Worm (Caenorhabditis elegans): ENCODE results near the gene sra-38.

The sra-38 gene

ce11 chrX:13886195-13886594 lies 13.8 kb downstream of the sra-38 start:
- TF ChIP-seq hlh-6 (tag; optimal IDR thresholded peaks at IDR 0.05), result no peak
- TF ChIP-seq ttx-3 (tag; optimal IDR thresholded peaks at IDR 0.05), result no peak
- TF ChIP-seq Y22D7AL.16 (tag; optimal IDR thresholded peaks at IDR 0.05), result no peak
- no peak for TF ChIP-seq C08G9.2 (tag; optimal IDR thresholded peaks at IDR 0.05)
- no peak for TF ChIP-seq T23F11.4 (GFP tag; optimal IDR thresholded peaks at IDR 0.05)
- TF ChIP-seq rnt-1 (tag; optimal IDR thresholded peaks at IDR 0.05), result no peak
- no peak for TF ChIP-seq pha-4 (tag; optimal IDR thresholded peaks at IDR 0.05)
- TF ChIP-seq ceh-24 (tag; optimal IDR thresholded peaks at IDR 0.05), result no peak
- TF ChIP-seq pag-3 (tag; optimal IDR thresholded peaks at IDR 0.05; ENCODE audit: borderline replicate concordance), result no peak
- no peak for TF ChIP-seq ama-1 (optimal IDR thresholded peaks at IDR 0.05)
- TF ChIP-seq ceh-2 (tag; optimal IDR thresholded peaks at IDR 0.05), result no peak
- no peak for TF ChIP-seq ceh-30 (tag; optimal IDR thresholded peaks at IDR 0.05)
- no peak for TF ChIP-seq elt-4 (tag; optimal IDR thresholded peaks at IDR 0.05)
- TF ChIP-seq ceh-9 (tag; optimal IDR thresholded peaks at IDR 0.05), result no peak
- no peak for TF ChIP-seq pha-2 (tag; optimal IDR thresholded peaks at IDR 0.05)
- TF ChIP-seq mec-3 (tag; optimal IDR thresholded peaks at IDR 0.05; ENCODE audit: borderline replicate concordance), result no peak
- no peak for TF ChIP-seq fkh-10 (GFP tag; optimal IDR thresholded peaks at IDR 0.05)
- no peak for TF ChIP-seq elt-2 (tag; optimal IDR thresholded peaks at IDR 0.05)
- no peak for TF ChIP-seq hlh-8 (tag; optimal IDR thresholded peaks at IDR 0.05)
- no peak for TF ChIP-seq ceh-6 (GFP tag; optimal IDR thresholded peaks at IDR 0.05)

- TF ChIP-seq hlh-8 (tag; optimal IDR thresholded peaks at IDR 0.05), result no peak
- peak; percentile 85 for TF ChIP-seq elt-2 (tag; optimal IDR thresholded peaks at IDR 0.05)
Observed at ce11 chrX:13885131-13885530, 14.8 kb downstream of the sra-38 start.

- TF ChIP-seq nhr-11 (tag; optimal IDR thresholded peaks at IDR 0.05), result no peak
- peak; percentile 57 for TF ChIP-seq elt-2 (tag; optimal IDR thresholded peaks at IDR 0.05)
- TF ChIP-seq ref-2 (tag; optimal IDR thresholded peaks at IDR 0.05), result no peak
- TF ChIP-seq ceh-24 (tag; optimal IDR thresholded peaks at IDR 0.05), result no peak
- TF ChIP-seq unc-42 (tag; optimal IDR thresholded peaks at IDR 0.05), result no peak
Observed at ce11 chrX:13884157-13884556, 15.8 kb downstream of the sra-38 start.

- TF ChIP-seq dmd-4 (tag; optimal IDR thresholded peaks at IDR 0.05; ENCODE audit: borderline replicate concordance) (no peak), hlh-8 (tag; optimal IDR thresholded peaks at IDR 0.05) (no peak), ref-2 (tag; optimal IDR thresholded peaks at IDR 0.05) (no peak), rnt-1 (tag; optimal IDR thresholded peaks at IDR 0.05) (no peak), gmeb-2 (tag; optimal IDR thresholded peaks at IDR 0.05) (no peak), ama-1 (optimal IDR thresholded peaks at IDR 0.05) (no peak), ahr-1 (tag; optimal IDR thresholded peaks at IDR 0.05) (no peak)
Observed at ce11 chrX:13882639-13883038, 17.3 kb downstream of the sra-38 start, which contains the start of gene hlb-1. Gene hlb-1 (minus strand): TSS chrX:13882739.

ce11 chrX:13881760-13882369 lies 18.1 kb downstream of the sra-38 start:
- TF ChIP-seq unc-42 (tag; optimal IDR thresholded peaks at IDR 0.05) (peak; percentile 79), ceh-31 (tag; optimal IDR thresholded peaks at IDR 0.05) (peak; percentile 7), ref-2 (tag; optimal IDR thresholded peaks at IDR 0.05) (peak; percentile 15), T23F11.4 (GFP tag; optimal IDR thresholded peaks at IDR 0.05) (no peak)

- no peak for TF ChIP-seq ceh-6 (GFP tag; optimal IDR thresholded peaks at IDR 0.05)
- no peak for TF ChIP-seq ceh-45 (GFP tag; IDR thresholded peaks at IDR 0.05)
- TF ChIP-seq fkh-6 (tag; optimal IDR thresholded peaks at IDR 0.05), result no peak
- TF ChIP-seq ceh-2 (tag; optimal IDR thresholded peaks at IDR 0.05), result no peak
- no peak for TF ChIP-seq dmd-4 (tag; optimal IDR thresholded peaks at IDR 0.05; ENCODE audit: borderline replicate concordance)
- TF ChIP-seq sox-2 (GFP tag; IDR thresholded peaks at IDR 0.05), result no peak
- TF ChIP-seq pha-2 (tag; optimal IDR thresholded peaks at IDR 0.05), result no peak
- TF ChIP-seq hlh-13 (GFP tag; optimal IDR thresholded peaks at IDR 0.05), result no peak
- TF ChIP-seq ttx-3 (tag; optimal IDR thresholded peaks at IDR 0.05), result no peak
- no peak for TF ChIP-seq hlh-30 (tag; optimal IDR thresholded peaks at IDR 0.05; ENCODE audit: insufficient read depth)
- no peak for TF ChIP-seq lim-6 (tag; optimal IDR thresholded peaks at IDR 0.05)
- TF ChIP-seq elt-2 (tag; optimal IDR thresholded peaks at IDR 0.05), result no peak
- TF ChIP-seq F13H6.1 (tag; optimal IDR thresholded peaks at IDR 0.05), result no peak
- no peak for TF ChIP-seq ama-1 (optimal IDR thresholded peaks at IDR 0.05)
- no peak for TF ChIP-seq C08G9.2 (tag; optimal IDR thresholded peaks at IDR 0.05)
- no peak for TF ChIP-seq C38D4.7 (GFP tag; optimal IDR thresholded peaks at IDR 0.05)
- TF ChIP-seq che-1 (tag; optimal IDR thresholded peaks at IDR 0.05), result no peak
- TF ChIP-seq pax-1 (tag; optimal IDR thresholded peaks at IDR 0.05), result no peak
Observed at ce11 chrX:13878082-13878481, 21.9 kb downstream of the sra-38 start.

All from whole organism, late embryonic.